Fruit fly (Drosophila melanogaster): ENCODE measurements around the gene CG33003.

Gene CG33003

dm6 chr2L:4371516-4372136, 29.1 kb upstream of the CG33003 start (continued):
- TF ChIP-seq CG9437 (GFP tag; optimal IDR thresholded peaks at IDR 0.05) (peak; percentile 67), NfI (GFP tag; optimal IDR thresholded peaks at IDR 0.05) (peak; percentile 3), CG10654 (GFP tag; optimal IDR thresholded peaks at IDR 0.05) (peak; percentile 24), D19B (GFP tag; optimal IDR thresholded peaks at IDR 0.05) (no peak), gt (GFP tag; IDR thresholded peaks at IDR 0.05) (no peak), bsh (GFP tag; optimal IDR thresholded peaks at IDR 0.05) (peak; percentile 14 to 72), CG3847 (GFP tag; IDR thresholded peaks at IDR 0.05) (no peak), peb (GFP tag; IDR thresholded peaks at IDR 0.05) (no peak), ato (GFP tag; IDR thresholded peaks at IDR 0.05; ENCODE audit: partially characterized antibody) (no peak), CG3163 (GFP tag; optimal IDR thresholded peaks at IDR 0.05) (no peak), lola (GFP tag; optimal IDR thresholded peaks at IDR 0.05) (peak in 1 of 3 experiments; percentile 88), cad (GFP tag; optimal IDR thresholded peaks at IDR 0.05) (no peak), Trl (optimal IDR thresholded peaks at IDR 0.05) (peak; percentile 61 to 95), Trl (GFP tag; optimal IDR thresholded peaks at IDR 0.05) (peak; percentile 17), CG12104 (GFP tag; optimal IDR thresholded peaks at IDR 0.05) (peak; percentile 28), Oli (tag; optimal IDR thresholded peaks at IDR 0.05) (peak; percentile 81), CG4707 (GFP tag; optimal IDR thresholded peaks at IDR 0.05) (peak; percentile 99), CG10462 (GFP tag; optimal IDR thresholded peaks at IDR 0.05) (peak; percentile 25), sd (tag; optimal IDR thresholded peaks at IDR 0.05) (peak; percentile 49), yki (optimal IDR thresholded peaks at IDR 0.05) (peak; percentile 85), esg (GFP tag; conservative IDR thresholded peaks at IDR 0.05) (0 out of 2 replicates have a peak, but pooled peaks have one; percentile 22), Poxn (GFP tag; IDR thresholded peaks at IDR 0.05) (no peak), dmrt99B (tag; optimal IDR thresholded peaks at IDR 0.05) (peak; percentile 75), CG14667 (GFP tag; IDR thresholded peaks at IDR 0.05) (no peak), Doc3 (GFP tag; IDR thresholded peaks at IDR 0.05; ENCODE audit: partially characterized antibody) (peak; percentile 19; the same call in 1 of the 3 replicates), exex (tag; optimal IDR thresholded peaks at IDR 0.05) (no peak), Six4 (GFP tag; optimal IDR thresholded peaks at IDR 0.05) (peak; percentile 33), CG9932 (GFP tag; IDR thresholded peaks at IDR 0.05) (no peak), ap (GFP tag; IDR thresholded peaks at IDR 0.05) (no peak), trh (GFP tag; optimal IDR thresholded peaks at IDR 0.05) (no peak), shn (GFP tag; optimal IDR thresholded peaks at IDR 0.05) (peak; percentile 9), CG13894 (tag; optimal IDR thresholded peaks at IDR 0.05) (no peak), kah (GFP tag; optimal IDR thresholded peaks at IDR 0.05) (peak; percentile 16), Bdp1 (GFP tag; optimal IDR thresholded peaks at IDR 0.05) (no peak), run (tag; optimal IDR thresholded peaks at IDR 0.05) (peak; percentile 47), zfh2 (GFP tag; optimal IDR thresholded peaks at IDR 0.05) (no peak), Med (GFP tag) (peak; percentile 81), zfh1 (GFP tag; IDR thresholded peaks at IDR 0.05) (peak; percentile 18; the same call in 1 of the 3 replicates), MBD-R2 (GFP tag; IDR thresholded peaks at IDR 0.05) (no peak), pnt (GFP tag; optimal IDR thresholded peaks at IDR 0.05) (no peak), Dref (GFP tag; IDR thresholded peaks at IDR 0.05) (no peak), p53 (GFP tag; optimal IDR thresholded peaks at IDR 0.05) (no peak), CG10321 (GFP tag; IDR thresholded peaks at IDR 0.05) (peak; percentile 81), CG4617 (GFP tag; optimal IDR thresholded peaks at IDR 0.05; ENCODE audit: borderline replicate concordance) (no peak), Oaz (GFP tag; IDR thresholded peaks at IDR 0.05) (no peak), Fer2 (tag; optimal IDR thresholded peaks at IDR 0.05) (no peak), CG10147 (GFP tag; optimal IDR thresholded peaks at IDR 0.05) (no peak), CG9817 (tag; optimal IDR thresholded peaks at IDR 0.05) (no peak), CG1792 (GFP tag; optimal IDR thresholded peaks at IDR 0.05) (no peak), mld (GFP tag; IDR thresholded peaks at IDR 0.05; ENCODE audit: partially characterized antibody) (no peak), CG9876 (GFP tag; optimal IDR thresholded peaks at IDR 0.05) (no peak)
